Worm (Caenorhabditis elegans): ENCODE data around the gene metr-1.

Gene metr-1

ce11 chrII:10925804-10926570 lies at the start of gene metr-1:
Gene metr-1, plus strand, starts transcription at chrII:10926561.
- TF ChIP-seq cog-1 (tag; optimal IDR thresholded peaks at IDR 0.05) (no peak), ref-1 (GFP tag; conservative IDR thresholded peaks at IDR 0.05) (no peak), ztf-23 (GFP tag; IDR thresholded peaks at IDR 0.05) (no peak), flt-1 (GFP tag; IDR thresholded peaks at IDR 0.05) (no peak), tab-1 (GFP tag; IDR thresholded peaks at IDR 0.05) (no peak), T22C8.4 (GFP tag; IDR thresholded peaks at IDR 0.05) (no peak), med-1 (GFP tag; optimal IDR thresholded peaks at IDR 0.05; ENCODE audit: insufficient read depth) (no peak), klf-2 (GFP tag; conservative IDR thresholded peaks at IDR 0.05) (no peak), ztf-29 (GFP tag; IDR thresholded peaks at IDR 0.05) (no peak)

- TF ChIP-seq tab-1 (GFP tag; IDR thresholded peaks at IDR 0.05) (no peak), ztf-29 (GFP tag; IDR thresholded peaks at IDR 0.05) (no peak), ztf-23 (GFP tag; IDR thresholded peaks at IDR 0.05) (no peak), T22C8.4 (GFP tag; IDR thresholded peaks at IDR 0.05) (no peak)
Observed at ce11 chrII:10880625-10881024, 45.7 kb upstream of the metr-1 start, which contains the start of gene lurp-1. Gene lurp-1, plus strand, starts transcription at chrII:10880925.

- TF ChIP-seq klf-2 (GFP tag; conservative IDR thresholded peaks at IDR 0.05) (no peak), tab-1 (GFP tag; IDR thresholded peaks at IDR 0.05) (no peak), ref-1 (GFP tag; conservative IDR thresholded peaks at IDR 0.05) (no peak)
Observed at ce11 chrII:10884396-10884795, 42.0 kb upstream of the metr-1 start, which contains the start of gene egg-3. Gene egg-3, minus strand, starts transcription at chrII:10884441.

ce11 chrII:10885250-10885649 lies 41.1 kb upstream of the metr-1 start:
- no peak for TF ChIP-seq flt-1 (GFP tag; IDR thresholded peaks at IDR 0.05)

ce11 chrII:10885868-10886514 lies 40.4 kb upstream of the metr-1 start, which contains the start of gene F44F4.3:
Gene F44F4.3, minus strand, starts transcription at chrII:10885918.
- TF ChIP-seq cog-1 (tag; optimal IDR thresholded peaks at IDR 0.05) (no peak), klf-2 (GFP tag; conservative IDR thresholded peaks at IDR 0.05) (no peak), ref-1 (GFP tag; conservative IDR thresholded peaks at IDR 0.05) (no peak), flt-1 (GFP tag; IDR thresholded peaks at IDR 0.05) (no peak), T22C8.4 (GFP tag; IDR thresholded peaks at IDR 0.05) (no peak), ztf-23 (GFP tag; IDR thresholded peaks at IDR 0.05) (no peak), med-1 (GFP tag; optimal IDR thresholded peaks at IDR 0.05; ENCODE audit: insufficient read depth) (no peak), ztf-29 (GFP tag; IDR thresholded peaks at IDR 0.05) (no peak)

- TF ChIP-seq cog-1 (tag; optimal IDR thresholded peaks at IDR 0.05) (no peak), klf-2 (GFP tag; conservative IDR thresholded peaks at IDR 0.05) (no peak), tab-1 (GFP tag; IDR thresholded peaks at IDR 0.05) (no peak), flt-1 (GFP tag; IDR thresholded peaks at IDR 0.05) (no peak)
Observed at ce11 chrII:10887097-10887496, 39.3 kb upstream of the metr-1 start.

- no peak for TF ChIP-seq ztf-29 (GFP tag; IDR thresholded peaks at IDR 0.05)
- no peak for TF ChIP-seq cog-1 (tag; optimal IDR thresholded peaks at IDR 0.05)
- no peak for TF ChIP-seq ztf-23 (GFP tag; IDR thresholded peaks at IDR 0.05)
- TF ChIP-seq med-1 (GFP tag; optimal IDR thresholded peaks at IDR 0.05; ENCODE audit: insufficient read depth): no peak
- no peak for TF ChIP-seq ref-1 (GFP tag; conservative IDR thresholded peaks at IDR 0.05)
- TF ChIP-seq T22C8.4 (GFP tag; IDR thresholded peaks at IDR 0.05): no peak
- TF ChIP-seq klf-2 (GFP tag; conservative IDR thresholded peaks at IDR 0.05): no peak
- TF ChIP-seq flt-1 (GFP tag; IDR thresholded peaks at IDR 0.05): no peak
- no peak for TF ChIP-seq tab-1 (GFP tag; IDR thresholded peaks at IDR 0.05)
Observed at ce11 chrII:10888979-10889378, 37.4 kb upstream of the metr-1 start, which contains the start of gene ptr-8. Gene ptr-8, plus strand, starts transcription at chrII:10889279.

ce11 chrII:10894996-10895395 lies 31.4 kb upstream of the metr-1 start, which contains the start of gene sra-10:
Gene sra-10, minus strand, starts transcription at chrII:10895096.
- TF ChIP-seq ref-1 (GFP tag; conservative IDR thresholded peaks at IDR 0.05) (no peak), med-1 (GFP tag; optimal IDR thresholded peaks at IDR 0.05; ENCODE audit: insufficient read depth) (no peak), flt-1 (GFP tag; IDR thresholded peaks at IDR 0.05) (no peak), T22C8.4 (GFP tag; IDR thresholded peaks at IDR 0.05) (no peak), ztf-29 (GFP tag; IDR thresholded peaks at IDR 0.05) (no peak), klf-2 (GFP tag; conservative IDR thresholded peaks at IDR 0.05) (no peak), tab-1 (GFP tag; IDR thresholded peaks at IDR 0.05) (no peak), cog-1 (tag; optimal IDR thresholded peaks at IDR 0.05) (no peak), ztf-23 (GFP tag; IDR thresholded peaks at IDR 0.05) (no peak)

ce11 chrII:10895959-10896358 lies 30.4 kb upstream of the metr-1 start:
- TF ChIP-seq ref-1 (GFP tag; conservative IDR thresholded peaks at IDR 0.05) (no peak), T22C8.4 (GFP tag; IDR thresholded peaks at IDR 0.05) (no peak), cog-1 (tag; optimal IDR thresholded peaks at IDR 0.05) (no peak), ztf-23 (GFP tag; IDR thresholded peaks at IDR 0.05) (no peak), med-1 (GFP tag; optimal IDR thresholded peaks at IDR 0.05; ENCODE audit: insufficient read depth) (no peak), flt-1 (GFP tag; IDR thresholded peaks at IDR 0.05) (no peak), ztf-29 (GFP tag; IDR thresholded peaks at IDR 0.05) (no peak), tab-1 (GFP tag; IDR thresholded peaks at IDR 0.05) (no peak), klf-2 (GFP tag; conservative IDR thresholded peaks at IDR 0.05) (no peak)

- no peak for TF ChIP-seq med-1 (GFP tag; optimal IDR thresholded peaks at IDR 0.05; ENCODE audit: insufficient read depth)
- no peak for TF ChIP-seq klf-2 (GFP tag; conservative IDR thresholded peaks at IDR 0.05)
- no peak for TF ChIP-seq tab-1 (GFP tag; IDR thresholded peaks at IDR 0.05)
- TF ChIP-seq T22C8.4 (GFP tag; IDR thresholded peaks at IDR 0.05): no peak
- TF ChIP-seq cog-1 (tag; optimal IDR thresholded peaks at IDR 0.05): no peak
- TF ChIP-seq ref-1 (GFP tag; conservative IDR thresholded peaks at IDR 0.05): no peak
- TF ChIP-seq flt-1 (GFP tag; IDR thresholded peaks at IDR 0.05): no peak
- TF ChIP-seq ztf-29 (GFP tag; IDR thresholded peaks at IDR 0.05): no peak
- TF ChIP-seq ztf-23 (GFP tag; IDR thresholded peaks at IDR 0.05): no peak
Observed at ce11 chrII:10898998-10899397, 27.4 kb upstream of the metr-1 start.

All from whole organism, midembryonic.